Worm (Caenorhabditis elegans) whole organism, L2 larva: ENCODE results near the gene scl-2.

ENCODE experiments used
- ZK546.5 ChIP-seq: sonication (generic microtip); optimal IDR thresholded peaks from 2 replicates; lab custom pipeline; 2017; ENCODE audit warnings: missing biosample characterization, missing genetic modification characterization
- blmp-1 ChIP-seq: sonication (generic microtip); optimal IDR thresholded peaks from 2 replicates; lab custom pipeline; 2017; ENCODE audit warnings: missing genetic modification characterization, mild to moderate bottlenecking, missing compliant biosample characterization, antibody characterized with exemption, moderate library complexity; ENCODE audit not compliant: insufficient read depth
- fos-1 ChIP-seq: fragments of 150-350 bp; optimal IDR thresholded peaks from 2 replicates; lab custom pipeline; 2014; ENCODE audit warnings: missing biosample characterization, missing genetic modification characterization
- lin-39 ChIP-seq: fragments of 150-350 bp; optimal IDR thresholded peaks from 2 replicates; lab custom pipeline; 2014; ENCODE audit warnings: missing biosample characterization, missing genetic modification reagents, missing genetic modification characterization
- mab-5 ChIP-seq: fragments of 150-350 bp; optimal IDR thresholded peaks from 2 replicates; lab custom pipeline; 2014; ENCODE audit warnings: missing biosample characterization, missing genetic modification characterization
- nhr-12 ChIP-seq: fragments of 150-350 bp; optimal IDR thresholded peaks from 2 replicates; lab custom pipeline; 2014; ENCODE audit warnings: missing biosample characterization, missing genetic modification characterization
- sma-9 ChIP-seq, 2 experiments: fragments of 150-350 bp in 1 of 2; sonication (generic microtip) in 1 of 2; optimal IDR thresholded peaks; 2 replicates each; lab custom pipeline; 2014 to 2016; ENCODE audit warnings: missing genetic modification characterization in 2 of 2, mild to moderate bottlenecking in 1 of 2, missing biosample characterization in 1 of 2, missing compliant biosample characterization in 1 of 2, missing genetic modification reagents in 1 of 2, moderate library complexity in 1 of 2
- snpc-4 ChIP-seq: fragments of 150-350 bp; optimal IDR thresholded peaks from 2 replicates; lab custom pipeline; 2014; ENCODE audit warnings: missing biosample characterization, missing genetic modification characterization
- unc-62 ChIP-seq: fragments of 150-350 bp; optimal IDR thresholded peaks from 2 replicates; lab custom pipeline; 2014; ENCODE audit warnings: missing biosample characterization, missing genetic modification reagents, missing genetic modification characterization
- zag-1 ChIP-seq: fragments of 150-350 bp; optimal IDR thresholded peaks from 2 replicates; lab custom pipeline; 2014; ENCODE audit warnings: missing biosample characterization, missing genetic modification characterization

DNA sequence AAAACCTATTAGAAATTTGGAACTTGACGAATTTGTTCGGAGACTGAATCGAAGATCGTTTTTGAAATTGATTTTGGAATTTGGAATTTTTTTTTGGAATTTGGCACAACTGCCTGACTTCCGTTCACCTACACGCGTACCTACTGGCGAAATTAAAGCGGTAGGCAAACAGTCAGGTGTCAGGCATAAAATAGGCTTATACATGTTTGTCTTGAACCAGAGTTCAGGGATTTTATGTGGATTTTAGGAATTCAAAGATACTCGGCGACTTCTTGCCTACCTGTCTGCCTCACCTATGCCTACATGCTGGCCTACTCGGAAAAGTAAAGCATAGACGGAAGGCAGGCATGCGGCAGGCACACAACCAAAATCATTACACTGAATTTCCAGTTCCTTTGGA lies 20.8 kb downstream of the scl-2 start:
- TF ChIP-seq zag-1 (no peak), snpc-4 (tag; lab: Kevin White, UChicago) (no peak), ZK546.5 (tag; lab: Kevin White, UChicago) (no peak), fos-1 (tag; lab: Kevin White, UChicago) (no peak), nhr-12 (tag; lab: Kevin White, UChicago) (no peak), sma-9 (GFP tag; optimal IDR thresholded peaks at IDR 0.05; lab: Kevin White, UChicago) (no peak), sma-9 (tag; optimal IDR thresholded peaks at IDR 0.05; lab: Kevin White, UChicago) (no peak), blmp-1 (tag; lab: Kevin White, UChicago) (no peak), unc-62 (GFP tag; lab: Kevin White, UChicago) (no peak), mab-5 (no peak), lin-39 (tag; lab: Kevin White, UChicago) (no peak)
